Fruit fly (Drosophila melanogaster) Kc167 (cell line): ENCODE results near the gene Torsin.

Experiments
- Sin3A ChIP-seq: fragments of >200 bp; optimal IDR thresholded peaks from 2 replicates; lab custom pipeline; 2018; ENCODE audit warnings: missing external identifiers
- h ChIP-seq: fragments of >200 bp; optimal IDR thresholded peaks from 3 replicates; lab custom pipeline; 2018; ENCODE audit warnings: missing external identifiers

DNA sequence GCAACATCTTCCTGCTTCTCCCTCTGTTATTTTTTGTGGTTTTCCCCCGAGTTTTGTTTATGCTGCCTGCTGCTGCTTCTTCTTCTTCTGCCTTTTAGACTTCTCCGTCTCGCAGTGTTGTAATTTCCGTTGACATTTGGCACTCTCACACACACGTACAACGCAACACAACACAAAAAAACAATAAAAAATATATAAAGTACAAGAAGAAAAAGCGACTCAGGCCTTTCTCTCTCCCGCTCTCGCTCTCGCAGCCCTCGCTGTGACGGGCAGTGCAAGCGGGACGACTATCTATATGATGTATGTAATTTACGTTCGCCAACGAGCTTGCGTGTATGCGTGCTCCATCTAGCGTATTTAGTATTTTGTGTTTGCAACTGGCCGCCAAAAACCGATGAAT lies 36.3 kb upstream of the Torsin start:
- TF ChIP-seq h (lab: Kevin White, UChicago) (no peak), Sin3A (lab: Kevin White, UChicago) (no peak)
